Fruit fly (Drosophila melanogaster): ENCODE results near the gene CG14879.

- TF ChIP-seq sage (GFP tag; optimal IDR thresholded peaks at IDR 0.05) = no peak
- TF ChIP-seq Vsx2 (GFP tag; optimal IDR thresholded peaks at IDR 0.05; ENCODE audit: partially characterized antibody) = no peak
- TF ChIP-seq h (GFP tag; optimal IDR thresholded peaks at IDR 0.05) = no peak
- no peak for TF ChIP-seq Abd-B (GFP tag; optimal IDR thresholded peaks at IDR 0.05)
- TF ChIP-seq tai (GFP tag; optimal IDR thresholded peaks at IDR 0.05) = no peak
Observed at dm6 chr3R:16351044-16351443, 2.0 kb upstream of the CG14879 start.
